Worm (Caenorhabditis elegans) whole organism, L1 larva: ENCODE results near the gene str-211.

Experiments used
- aly-2 ChIP-seq: fragments of 150-350 bp; optimal IDR thresholded peaks from 2 replicates; lab custom pipeline; 2014; ENCODE audit warnings: missing biosample characterization, missing genetic modification characterization
- blmp-1 ChIP-seq: fragments of 150-350 bp; optimal IDR thresholded peaks from 2 replicates; lab custom pipeline; 2014; ENCODE audit warnings: missing biosample characterization, missing genetic modification characterization
- ceh-82 ChIP-seq, 3 experiments: fragments of 150-350 bp in 1 of 3; sonication (generic microtip) in 2 of 3; optimal IDR thresholded peaks; 2 replicates each; lab custom pipeline; 2014 to 2017; ENCODE audit warnings: missing biosample characterization in 3 of 3, missing genetic modification characterization in 3 of 3
- fkh-4 ChIP-seq: sonication (generic microtip); optimal IDR thresholded peaks from 2 replicates; lab custom pipeline; 2016; ENCODE audit warnings: missing compliant biosample characterization, missing genetic modification characterization, borderline replicate concordance
- fos-1 ChIP-seq: fragments of 150-350 bp; optimal IDR thresholded peaks from 2 replicates; lab custom pipeline; 2014; ENCODE audit warnings: missing biosample characterization, missing genetic modification characterization
- lin-39 ChIP-seq: fragments of 150-350 bp; optimal IDR thresholded peaks from 2 replicates; lab custom pipeline; 2014; ENCODE audit warnings: missing biosample characterization, missing genetic modification reagents, missing genetic modification characterization
- nhr-11 ChIP-seq: fragments of 150-350 bp; optimal IDR thresholded peaks from 2 replicates; lab custom pipeline; 2014; ENCODE audit warnings: missing biosample characterization, missing genetic modification characterization
- nhr-12 ChIP-seq: sonication (generic microtip); optimal IDR thresholded peaks from 2 replicates; lab custom pipeline; 2017; ENCODE audit warnings: missing biosample characterization, missing genetic modification characterization
- nhr-28 ChIP-seq: fragments of 150-350 bp; optimal IDR thresholded peaks from 2 replicates; lab custom pipeline; 2014; ENCODE audit warnings: missing biosample characterization, missing genetic modification characterization
- snpc-4 ChIP-seq: fragments of 150-350 bp; optimal IDR thresholded peaks from 2 replicates; lab custom pipeline; 2014; ENCODE audit warnings: missing biosample characterization, missing genetic modification characterization
- sox-4 ChIP-seq: sonication (generic microtip); optimal IDR thresholded peaks from 2 replicates; lab custom pipeline; 2016; ENCODE audit warnings: missing genetic modification characterization, missing compliant biosample characterization
- unc-62 ChIP-seq: fragments of 150-350 bp; optimal IDR thresholded peaks from 2 replicates; lab custom pipeline; 2014; ENCODE audit warnings: missing biosample characterization, missing genetic modification reagents, missing genetic modification characterization
- ztf-11 ChIP-seq, 2 experiments: sonication (generic microtip); optimal IDR thresholded peaks; 2 replicates each; lab custom pipeline; 2016 to 2017; ENCODE audit warnings: missing genetic modification characterization in 2 of 2, missing biosample characterization in 1 of 2, missing compliant biosample characterization in 1 of 2

DNA sequence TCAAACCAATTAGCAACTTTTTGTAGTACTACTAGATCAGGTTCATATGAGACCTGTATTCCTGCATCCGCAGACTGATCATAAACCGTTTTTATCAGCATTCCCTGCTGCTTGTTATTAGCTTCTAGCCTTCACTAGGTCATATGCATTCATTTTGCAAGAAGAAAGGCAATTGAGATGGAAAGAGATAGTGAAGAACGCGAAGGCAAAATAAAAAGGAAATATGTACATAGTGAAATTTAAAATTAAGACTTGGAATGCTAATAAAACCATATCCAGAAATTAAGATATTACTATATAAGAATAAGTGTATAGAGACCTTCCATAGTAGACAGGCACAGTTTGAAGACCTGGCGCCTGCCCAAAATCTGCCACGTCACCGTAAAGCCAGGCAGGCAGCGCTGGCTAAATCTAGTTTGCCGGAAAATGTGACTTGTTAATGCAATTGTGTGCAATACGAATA, 23.4 kb downstream of the str-211 start, which contains the start of the genes C02E7.8 and srh-23:
- TF ChIP-seq ztf-11 (tag; optimal IDR thresholded peaks at IDR 0.05; lab: Kevin White, UChicago) (no peak), unc-62 (GFP tag; lab: Kevin White, UChicago) (no peak), blmp-1 (tag; lab: Kevin White, UChicago) (peak; percentile 33), ceh-82 (tag; optimal IDR thresholded peaks at IDR 0.05; lab: Kevin White, UChicago) (no peak), sox-4 (tag; lab: Kevin White, UChicago) (no peak), nhr-12 (tag; lab: Kevin White, UChicago) (no peak), nhr-11 (no peak), fos-1 (tag; lab: Kevin White, UChicago) (no peak), nhr-28 (tag; lab: Kevin White, UChicago) (no peak), fkh-4 (no peak), snpc-4 (tag; lab: Kevin White, UChicago) (no peak), aly-2 (tag; lab: Kevin White, UChicago) (no peak), lin-39 (tag; lab: Kevin White, UChicago) (no peak)
